Worm (Caenorhabditis elegans): ENCODE results near the gene adt-2.

Gene adt-2

ce11 chrX:7569685-7570518 lies 16.1 kb upstream of the adt-2 start, which contains the start of gene apy-1 (continued):
- no peak for TF ChIP-seq daf-16 (GFP tag; optimal IDR thresholded peaks at IDR 0.05)
- peak; percentile 38 for TF ChIP-seq daf-16 (tag; optimal IDR thresholded peaks at IDR 0.05)
- no peak for TF ChIP-seq zfp-2 (tag; optimal IDR thresholded peaks at IDR 0.05)
- peak; percentile 47 for TF ChIP-seq ama-1 (optimal IDR thresholded peaks at IDR 0.05)
- TF ChIP-seq mes-2 (tag; optimal IDR thresholded peaks at IDR 0.05; ENCODE audit: poor library complexity, severe bottlenecking), result peak; percentile 94
- no peak for TF ChIP-seq tra-1 (GFP tag; IDR thresholded peaks at IDR 0.05)
- TF ChIP-seq hlh-11 (tag; optimal IDR thresholded peaks at IDR 0.05), result peak; percentile 59
- TF ChIP-seq nhr-77 (tag; optimal IDR thresholded peaks at IDR 0.05), result peak; percentile 13
- TF ChIP-seq F26F4.8 (GFP tag; conservative IDR thresholded peaks at IDR 0.05), result no peak
- TF ChIP-seq ceh-20 (GFP tag; IDR thresholded peaks at IDR 0.05), result 0 out of 2 replicates have a peak, but pooled peaks have one; percentile 43
- peak in 1 of 2 experiments; percentile 35 for TF ChIP-seq hif-1 (tag; optimal IDR thresholded peaks at IDR 0.05)
- peak; percentile 36 for TF ChIP-seq pqm-1 (tag; optimal IDR thresholded peaks at IDR 0.05)
- peak; percentile 4 for TF ChIP-seq ces-1 (GFP tag; optimal IDR thresholded peaks at IDR 0.05)
- no peak for TF ChIP-seq zip-11 (GFP tag; IDR thresholded peaks at IDR 0.05)

- TF ChIP-seq aly-2 (tag; optimal IDR thresholded peaks at IDR 0.05) (no peak), nhr-237 (tag; optimal IDR thresholded peaks at IDR 0.05) (no peak), ceh-62 (tag; optimal IDR thresholded peaks at IDR 0.05) (no peak), nhr-11 (tag; optimal IDR thresholded peaks at IDR 0.05) (no peak), spr-1 (tag; optimal IDR thresholded peaks at IDR 0.05) (no peak), saeg-2 (GFP tag; IDR thresholded peaks at IDR 0.05) (no peak), tra-1 (GFP tag; IDR thresholded peaks at IDR 0.05) (no peak), nhr-25 (tag; optimal IDR thresholded peaks at IDR 0.05; ENCODE audit: borderline replicate concordance, insufficient read depth) (no peak), mxl-3 (GFP tag; optimal IDR thresholded peaks at IDR 0.05) (no peak), dve-1 (tag; optimal IDR thresholded peaks at IDR 0.05; ENCODE audit: insufficient read depth) (no peak)
Measured at ce11 chrX:7572057-7572456, 14.0 kb upstream of the adt-2 start, which contains the start of gene pcyt-1. TSS of gene pcyt-1 (plus strand) at chrX:7572357.

DNA sequence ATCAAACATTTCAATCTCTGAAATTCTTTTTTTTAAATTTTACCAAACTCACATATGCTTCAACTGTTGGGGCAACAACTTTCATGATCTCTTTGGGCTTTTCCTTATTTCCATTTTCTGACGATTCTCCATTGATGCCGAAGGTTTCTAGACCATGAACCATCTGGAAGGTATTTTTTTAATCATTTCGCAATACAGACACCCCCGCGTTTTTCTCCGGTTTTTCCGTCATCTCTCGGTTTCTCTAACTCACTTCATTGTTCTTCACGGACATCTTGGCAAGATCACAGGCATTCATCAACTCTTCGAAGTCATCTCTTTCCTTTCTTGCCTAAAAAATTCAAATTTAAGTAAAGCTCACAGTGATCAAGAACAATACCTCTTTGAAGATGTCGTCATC lies 12.8 kb upstream of the adt-2 start:
- TF ChIP-seq ceh-44 (GFP tag; IDR thresholded peaks at IDR 0.05), result no peak
- TF ChIP-seq zfp-3 (GFP tag; conservative IDR thresholded peaks at IDR 0.05), result no peak
- peak; percentile 5 for TF ChIP-seq aha-1 (tag)
- TF ChIP-seq mxl-2 (GFP tag; conservative IDR thresholded peaks at IDR 0.05), result no peak
- no peak for TF ChIP-seq fos-1 (tag; optimal IDR thresholded peaks at IDR 0.05)
- no peak for TF ChIP-seq ceh-32 (tag; optimal IDR thresholded peaks at IDR 0.05; ENCODE audit: poor library complexity)

DNA sequence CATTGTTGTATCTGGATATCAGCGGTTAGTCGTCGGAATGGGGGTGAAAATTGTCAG lies 12.6 kb upstream of the adt-2 start, which contains the start of the genes unc-98 and F08C6.18:
TSS of gene unc-98 (minus strand) at position 48 of the 57 bp plus-strand sequence.
TSS of gene F08C6.18 (minus strand) at position 57 of the 57 bp plus-strand sequence.
- TF ChIP-seq egl-27 (tag; optimal IDR thresholded peaks at IDR 0.05), result no peak
- no peak for TF ChIP-seq gei-8 (GFP tag; optimal IDR thresholded peaks at IDR 0.05)

- TF ChIP-seq duxl-1 (tag; optimal IDR thresholded peaks at IDR 0.05; ENCODE audit: poor library complexity) (no peak), lin-13 (GFP tag; optimal IDR thresholded peaks at IDR 0.05) (no peak), nhr-11 (tag; optimal IDR thresholded peaks at IDR 0.05) (peak; percentile 51), unc-39 (tag; optimal IDR thresholded peaks at IDR 0.05) (no peak), nhr-10 (tag; optimal IDR thresholded peaks at IDR 0.05) (no peak), dmd-8 (GFP tag; IDR thresholded peaks at IDR 0.05) (no peak), F44E2.7 (GFP tag; IDR thresholded peaks at IDR 0.05) (no peak), nhr-6 (tag; optimal IDR thresholded peaks at IDR 0.05) (no peak), mdl-1 (tag; optimal IDR thresholded peaks at IDR 0.05) (no peak), lin-29 (GFP tag; IDR thresholded peaks at IDR 0.05) (no peak), daf-16 (GFP tag; optimal IDR thresholded peaks at IDR 0.05) (peak in 1 of 2 experiments; percentile 45), daf-16 (tag; optimal IDR thresholded peaks at IDR 0.05) (no peak), nhr-25 (tag; optimal IDR thresholded peaks at IDR 0.05; ENCODE audit: borderline replicate concordance, insufficient read depth) (no peak), pha-4 (GFP tag; IDR thresholded peaks at IDR 0.05) (no peak), pha-4 (tag; optimal IDR thresholded peaks at IDR 0.05) (no peak), Y5F2A.4 (GFP tag; optimal IDR thresholded peaks at IDR 0.05) (no peak), set-16 (GFP tag; IDR thresholded peaks at IDR 0.05) (no peak), F10B5.3 (tag; optimal IDR thresholded peaks at IDR 0.05) (no peak), tra-1 (GFP tag; IDR thresholded peaks at IDR 0.05) (no peak)
Measured at ce11 chrX:7573629-7574028, 12.4 kb upstream of the adt-2 start.
